Fruit fly (Drosophila melanogaster): Measurements from ENCODE around the gene CG13994.

Gene CG13994

DNA sequence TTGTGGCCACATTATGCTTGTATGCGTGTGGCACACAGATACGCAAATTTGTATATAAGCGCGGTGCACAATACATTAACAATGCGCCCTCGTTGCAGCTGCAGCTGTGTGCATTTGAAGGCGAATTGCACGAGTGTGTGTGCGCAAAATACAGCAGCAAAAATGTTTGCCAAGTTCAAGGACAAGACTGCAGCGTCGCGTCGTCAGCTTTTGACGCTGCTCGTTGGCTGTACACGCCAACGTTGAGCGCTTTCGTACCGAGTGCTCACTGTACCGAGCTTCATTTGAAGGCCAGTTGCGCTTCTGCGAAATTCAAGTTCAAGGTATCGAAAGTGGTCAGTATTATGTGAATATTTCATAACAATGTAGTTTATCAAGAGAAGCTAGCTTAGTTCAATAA is 24.0 kb downstream of the CG13994 start:
- TF ChIP-seq Hr83 (GFP tag; optimal IDR thresholded peaks at IDR 0.05; ENCODE audit: poor library complexity, severe bottlenecking) = peak; percentile 40
- no peak for TF ChIP-seq CrebA (GFP tag; optimal IDR thresholded peaks at IDR 0.05; ENCODE audit: borderline replicate concordance)
- no peak for TF ChIP-seq fru (GFP tag; optimal IDR thresholded peaks at IDR 0.05)
- no peak for TF ChIP-seq foxo (GFP tag; optimal IDR thresholded peaks at IDR 0.05)
- no peak for TF ChIP-seq Abd-B (GFP tag; optimal IDR thresholded peaks at IDR 0.05)
- TF ChIP-seq Myc (optimal IDR thresholded peaks at IDR 0.05) = no peak
- no peak for TF ChIP-seq dl (GFP tag; optimal IDR thresholded peaks at IDR 0.05; ENCODE audit: insufficient read depth in 1 of 2, partially characterized antibody in 2 of 2)
- TF ChIP-seq lola (GFP tag; optimal IDR thresholded peaks at IDR 0.05) = no peak
- TF ChIP-seq brk (GFP tag; optimal IDR thresholded peaks at IDR 0.05) = no peak
- TF ChIP-seq br (GFP tag; optimal IDR thresholded peaks at IDR 0.05) = no peak
- no peak for TF ChIP-seq psq (GFP tag; optimal IDR thresholded peaks at IDR 0.05)
- TF ChIP-seq CG9705 (GFP tag; optimal IDR thresholded peaks at IDR 0.05) = no peak
- TF ChIP-seq woc (GFP tag; optimal IDR thresholded peaks at IDR 0.05) = no peak
- TF ChIP-seq Jra (GFP tag; optimal IDR thresholded peaks at IDR 0.05) = no peak
- no peak for TF ChIP-seq Hr78 (GFP tag; optimal IDR thresholded peaks at IDR 0.05)
- TF ChIP-seq Rel (GFP tag; optimal IDR thresholded peaks at IDR 0.05) = no peak
- TF ChIP-seq Rel (tag; optimal IDR thresholded peaks at IDR 0.05) = peak; percentile 2
- peak; percentile 36 for TF ChIP-seq HLH106 (tag; optimal IDR thresholded peaks at IDR 0.05)
- no peak for TF ChIP-seq ey (GFP tag; optimal IDR thresholded peaks at IDR 0.05)
- TF ChIP-seq dmrt93B (GFP tag; optimal IDR thresholded peaks at IDR 0.05) = no peak
- TF ChIP-seq Dfd (GFP tag; optimal IDR thresholded peaks at IDR 0.05) = no peak
- no peak for TF ChIP-seq h (GFP tag; optimal IDR thresholded peaks at IDR 0.05)
- TF ChIP-seq sage (GFP tag; optimal IDR thresholded peaks at IDR 0.05) = no peak
- no peak for TF ChIP-seq CG32264 (GFP tag; optimal IDR thresholded peaks at IDR 0.05)
- TF ChIP-seq pan (optimal IDR thresholded peaks at IDR 0.05) = no peak
- TF ChIP-seq N (GFP tag; optimal IDR thresholded peaks at IDR 0.05) = peak; percentile 57
- TF ChIP-seq Mio (GFP tag; optimal IDR thresholded peaks at IDR 0.05) = no peak
- TF ChIP-seq sv (GFP tag; optimal IDR thresholded peaks at IDR 0.05) = no peak
- TF ChIP-seq Hnf4 (GFP tag; optimal IDR thresholded peaks at IDR 0.05) = no peak
- TF ChIP-seq OdsH (GFP tag; optimal IDR thresholded peaks at IDR 0.05) = peak; percentile 13
- peak; percentile 14 for TF ChIP-seq Dif (GFP tag; optimal IDR thresholded peaks at IDR 0.05; ENCODE audit: partially characterized antibody)
- TF ChIP-seq jim (GFP tag; optimal IDR thresholded peaks at IDR 0.05) = no peak
- TF ChIP-seq GATAd (GFP tag; optimal IDR thresholded peaks at IDR 0.05) = no peak
- no peak for TF ChIP-seq tai (GFP tag; optimal IDR thresholded peaks at IDR 0.05)

DNA sequence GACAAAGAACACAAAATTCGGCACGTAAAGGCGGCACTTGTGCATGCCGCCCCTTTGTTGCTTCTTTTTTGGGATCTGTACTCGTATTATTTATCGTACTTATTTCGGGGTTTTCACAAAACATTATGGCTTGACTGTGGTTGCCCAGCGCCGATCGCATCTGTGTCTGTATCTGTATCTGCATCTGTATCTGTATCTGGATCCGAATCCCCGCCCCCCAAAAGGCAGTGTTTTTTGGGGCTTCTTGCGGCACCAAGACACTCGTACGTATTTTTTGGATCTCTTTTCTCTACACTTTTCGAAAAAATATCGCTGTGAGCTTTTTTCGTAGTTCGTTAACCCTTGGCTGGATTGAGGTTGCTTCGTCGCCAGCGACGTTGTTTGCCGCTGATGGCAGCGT is 24.9 kb downstream of the CG13994 start:
- TF ChIP-seq psq (GFP tag; optimal IDR thresholded peaks at IDR 0.05) (no peak), Abd-B (GFP tag; optimal IDR thresholded peaks at IDR 0.05) (no peak), Hnf4 (GFP tag; optimal IDR thresholded peaks at IDR 0.05) (no peak), Hr83 (GFP tag; optimal IDR thresholded peaks at IDR 0.05; ENCODE audit: poor library complexity, severe bottlenecking) (peak; percentile 64), GATAd (GFP tag; optimal IDR thresholded peaks at IDR 0.05) (no peak), jim (GFP tag; optimal IDR thresholded peaks at IDR 0.05) (peak; percentile 26), Dif (GFP tag; optimal IDR thresholded peaks at IDR 0.05; ENCODE audit: partially characterized antibody) (peak; percentile 24), Vsx2 (GFP tag; optimal IDR thresholded peaks at IDR 0.05; ENCODE audit: partially characterized antibody) (no peak), lola (GFP tag; optimal IDR thresholded peaks at IDR 0.05) (no peak), foxo (GFP tag; optimal IDR thresholded peaks at IDR 0.05) (no peak), br (GFP tag; optimal IDR thresholded peaks at IDR 0.05) (peak; percentile 12), CG9705 (GFP tag; optimal IDR thresholded peaks at IDR 0.05) (no peak), Hr78 (GFP tag; optimal IDR thresholded peaks at IDR 0.05) (no peak), dsf (GFP tag; optimal IDR thresholded peaks at IDR 0.05; ENCODE audit: borderline replicate concordance) (no peak), h (GFP tag; optimal IDR thresholded peaks at IDR 0.05) (no peak), Mio (GFP tag; optimal IDR thresholded peaks at IDR 0.05) (no peak), tai (GFP tag; optimal IDR thresholded peaks at IDR 0.05) (no peak), CrebA (GFP tag; optimal IDR thresholded peaks at IDR 0.05; ENCODE audit: borderline replicate concordance) (no peak), dl (GFP tag; optimal IDR thresholded peaks at IDR 0.05; ENCODE audit: insufficient read depth in 1 of 2, partially characterized antibody in 2 of 2) (no peak), rgr (GFP tag; optimal IDR thresholded peaks at IDR 0.05) (no peak), usp (GFP tag; optimal IDR thresholded peaks at IDR 0.05) (no peak), ey (GFP tag; optimal IDR thresholded peaks at IDR 0.05) (no peak), brk (GFP tag; optimal IDR thresholded peaks at IDR 0.05) (no peak), dmrt93B (GFP tag; optimal IDR thresholded peaks at IDR 0.05) (no peak), OdsH (GFP tag; optimal IDR thresholded peaks at IDR 0.05) (no peak), fru (GFP tag; optimal IDR thresholded peaks at IDR 0.05) (no peak), CG32264 (GFP tag; optimal IDR thresholded peaks at IDR 0.05) (no peak), Myc (optimal IDR thresholded peaks at IDR 0.05) (no peak), HLH106 (tag; optimal IDR thresholded peaks at IDR 0.05) (no peak), Sp1 (GFP tag; optimal IDR thresholded peaks at IDR 0.05) (peak; percentile 18), Jra (GFP tag; optimal IDR thresholded peaks at IDR 0.05) (no peak), pan (optimal IDR thresholded peaks at IDR 0.05) (no peak), sv (GFP tag; optimal IDR thresholded peaks at IDR 0.05) (no peak), woc (GFP tag; optimal IDR thresholded peaks at IDR 0.05) (no peak), sage (GFP tag; optimal IDR thresholded peaks at IDR 0.05) (no peak), N (GFP tag; optimal IDR thresholded peaks at IDR 0.05) (no peak), Dfd (GFP tag; optimal IDR thresholded peaks at IDR 0.05) (no peak), Rel (GFP tag; optimal IDR thresholded peaks at IDR 0.05) (no peak), Rel (tag; optimal IDR thresholded peaks at IDR 0.05) (peak; percentile 88)
